Worm (Caenorhabditis elegans): ENCODE results near the gene spp-21.

ce11 chrX:11484027-11484426 lies 5.9 kb upstream of the spp-21 start:
- no peak for TF ChIP-seq nhr-237 (tag; optimal IDR thresholded peaks at IDR 0.05)
- no peak for TF ChIP-seq snpc-4 (tag; optimal IDR thresholded peaks at IDR 0.05)
- TF ChIP-seq egl-27 (tag; optimal IDR thresholded peaks at IDR 0.05), result no peak
- no peak for TF ChIP-seq elt-3 (tag; optimal IDR thresholded peaks at IDR 0.05)
- TF ChIP-seq nhr-77 (tag; optimal IDR thresholded peaks at IDR 0.05), result no peak
- TF ChIP-seq C34F6.9 (tag; optimal IDR thresholded peaks at IDR 0.05), result no peak
- no peak for TF ChIP-seq ama-1 (optimal IDR thresholded peaks at IDR 0.05)
